Worm (Caenorhabditis elegans): ENCODE measurements around the gene C33H5.16.

C33H5.16 gene

DNA sequence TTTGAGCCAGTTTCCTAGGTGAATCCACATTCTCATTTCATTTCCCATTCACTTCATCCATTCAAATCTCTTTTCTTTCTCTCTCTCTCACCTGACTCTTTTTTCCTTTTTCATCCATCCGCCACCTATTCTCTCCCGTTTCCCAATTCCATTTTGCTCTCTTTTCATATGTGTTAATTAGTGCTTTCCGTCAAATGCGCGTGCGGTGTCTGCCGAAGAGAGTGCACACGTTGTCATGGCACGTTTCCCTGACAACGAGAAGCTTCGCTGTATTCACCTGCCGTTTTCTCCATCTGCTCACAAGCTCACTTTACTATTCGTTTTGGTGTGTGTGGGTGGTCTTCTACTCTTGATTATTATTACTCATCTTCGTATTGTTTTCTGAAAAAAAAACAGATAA is 36.8 kb upstream of the C33H5.16 start:
- TF ChIP-seq aha-1 (tag) (peak; percentile 27), tag-97 (GFP tag; IDR thresholded peaks at IDR 0.05) (no peak), daf-19 (GFP tag; conservative IDR thresholded peaks at IDR 0.05) (0 out of 2 replicates have a peak, but pooled peaks have one; percentile 14)

DNA sequence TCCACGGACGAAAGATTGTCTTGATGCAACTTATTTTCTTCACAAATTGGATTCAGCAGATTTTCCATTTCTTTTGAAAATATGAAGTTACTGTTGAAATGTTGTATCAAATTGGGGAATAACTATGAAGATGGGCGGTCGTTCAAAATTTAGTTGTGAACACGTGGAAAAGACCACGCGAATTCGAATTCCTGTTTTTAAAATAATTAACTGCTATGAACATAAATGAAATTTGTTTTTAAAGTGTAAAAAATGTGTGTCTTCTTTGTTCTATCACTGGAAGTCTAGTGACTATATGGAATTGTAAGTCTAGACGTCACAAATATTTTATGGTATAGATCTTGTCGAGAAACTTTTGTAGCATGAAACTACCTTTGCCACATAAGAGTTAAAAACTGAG is 35.3 kb upstream of the C33H5.16 start, which contains the start of gene C06A6.7:
Gene C06A6.7 (minus strand): TSS at position 101 of the 400 bp plus-strand sequence.
- TF ChIP-seq ZK546.5 (tag; optimal IDR thresholded peaks at IDR 0.05) (no peak), zip-11 (GFP tag; IDR thresholded peaks at IDR 0.05) (no peak), jun-1 (tag; optimal IDR thresholded peaks at IDR 0.05) (no peak), nhr-42 (GFP tag; IDR thresholded peaks at IDR 0.05) (no peak), pha-4 (GFP tag; IDR thresholded peaks at IDR 0.05) (no peak), pha-4 (tag; optimal IDR thresholded peaks at IDR 0.05) (no peak), mdt-29 (GFP tag; IDR thresholded peaks at IDR 0.05) (no peak), tra-1 (GFP tag; IDR thresholded peaks at IDR 0.05) (no peak)

DNA sequence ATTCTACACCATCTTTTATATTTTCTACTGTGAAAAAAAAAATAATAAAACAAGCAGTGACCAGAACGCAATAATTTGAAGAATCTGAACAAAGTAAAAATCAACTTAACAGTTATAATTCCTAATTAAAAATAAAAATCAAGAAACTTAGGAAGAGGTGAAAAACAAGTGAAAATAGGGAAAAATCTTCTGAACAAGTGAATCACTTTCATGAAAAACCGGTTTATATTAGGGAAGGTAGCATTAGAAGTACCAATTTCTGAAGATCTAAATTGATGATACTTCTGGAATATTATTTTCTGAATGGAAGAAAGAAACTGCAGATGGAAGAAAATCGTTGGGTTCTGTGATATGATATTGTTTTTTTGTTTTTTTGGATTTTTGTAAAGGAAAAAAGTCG is 33.3 kb upstream of the C33H5.16 start:
- TF ChIP-seq ceh-62 (tag; optimal IDR thresholded peaks at IDR 0.05) (no peak), fos-1 (tag; optimal IDR thresholded peaks at IDR 0.05) (no peak), T26A8.4 (GFP tag; IDR thresholded peaks at IDR 0.05) (no peak), egl-27 (tag; optimal IDR thresholded peaks at IDR 0.05) (no peak), Y5F2A.4 (GFP tag; optimal IDR thresholded peaks at IDR 0.05) (no peak), zag-1 (tag; optimal IDR thresholded peaks at IDR 0.05) (no peak)

DNA sequence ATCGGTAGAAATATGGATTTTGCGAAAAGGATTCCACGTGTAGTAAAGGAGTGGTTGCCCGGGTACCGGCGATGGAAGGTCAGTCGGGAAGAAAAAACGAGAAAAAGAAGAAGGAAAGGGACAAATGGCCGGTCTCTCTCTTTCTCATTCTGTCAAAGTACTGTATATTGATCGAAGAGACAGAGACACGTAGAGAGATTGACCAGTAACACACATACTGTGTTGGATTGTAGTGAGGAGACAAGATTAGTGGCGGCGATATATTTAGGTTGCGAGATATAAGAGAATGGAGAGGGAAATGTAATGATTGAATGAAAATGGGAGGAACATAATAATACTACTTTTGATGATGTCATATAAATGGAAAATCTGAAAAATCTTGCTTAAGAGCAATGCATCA is 32.9 kb upstream of the C33H5.16 start:
- TF ChIP-seq mdl-1 (tag; optimal IDR thresholded peaks at IDR 0.05) (peak in 1 of 2 experiments; percentile 0), nhr-28 (tag; optimal IDR thresholded peaks at IDR 0.05) (peak; percentile 83), nhr-25 (tag; optimal IDR thresholded peaks at IDR 0.05; ENCODE audit: borderline replicate concordance, insufficient read depth) (peak; percentile 47), zip-11 (GFP tag; IDR thresholded peaks at IDR 0.05) (no peak), mxl-3 (GFP tag; optimal IDR thresholded peaks at IDR 0.05) (peak; percentile 33), lsy-2 (tag; optimal IDR thresholded peaks at IDR 0.05) (peak in 1 of 2 experiments; percentile 18), dpl-1 (GFP tag; optimal IDR thresholded peaks at IDR 0.05) (no peak)

DNA sequence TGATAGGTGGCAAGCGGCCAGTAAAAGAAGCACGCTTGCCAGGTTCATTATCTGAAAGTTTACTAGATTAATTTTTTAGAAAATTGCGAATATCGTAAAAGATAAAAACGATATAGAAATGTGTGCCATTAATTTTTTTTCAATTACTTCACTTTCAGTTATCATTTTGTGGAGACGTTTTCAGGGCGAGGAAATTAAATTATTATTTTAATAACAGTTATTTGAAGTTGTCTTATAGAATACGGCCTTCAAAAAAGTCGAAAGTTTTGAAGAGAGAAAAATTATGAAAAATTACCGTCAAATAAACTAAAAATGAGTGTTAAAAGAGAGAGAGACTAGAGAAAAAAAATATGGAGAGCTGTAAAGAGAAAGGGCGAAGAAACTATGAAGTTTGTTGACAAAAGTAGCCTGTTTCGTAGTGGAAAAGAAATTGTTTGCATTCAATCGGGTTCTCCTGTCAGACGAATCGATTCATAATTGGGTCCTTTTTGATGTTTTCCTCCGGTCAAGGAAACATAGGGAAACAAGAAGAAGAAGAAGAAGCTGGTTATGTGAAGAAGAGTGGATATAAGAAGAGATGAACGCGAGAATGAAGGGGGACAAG is 31.6 kb upstream of the C33H5.16 start, which contains the start of gene erp-44.2:
Gene erp-44.2 (minus strand): TSS at position 51 of the 604 bp plus-strand sequence.
- TF ChIP-seq aha-1 (tag) (peak; percentile 34), pqm-1 (tag; optimal IDR thresholded peaks at IDR 0.05) (no peak), mxl-3 (GFP tag; optimal IDR thresholded peaks at IDR 0.05) (no peak), hif-1 (tag; optimal IDR thresholded peaks at IDR 0.05) (no peak)

DNA sequence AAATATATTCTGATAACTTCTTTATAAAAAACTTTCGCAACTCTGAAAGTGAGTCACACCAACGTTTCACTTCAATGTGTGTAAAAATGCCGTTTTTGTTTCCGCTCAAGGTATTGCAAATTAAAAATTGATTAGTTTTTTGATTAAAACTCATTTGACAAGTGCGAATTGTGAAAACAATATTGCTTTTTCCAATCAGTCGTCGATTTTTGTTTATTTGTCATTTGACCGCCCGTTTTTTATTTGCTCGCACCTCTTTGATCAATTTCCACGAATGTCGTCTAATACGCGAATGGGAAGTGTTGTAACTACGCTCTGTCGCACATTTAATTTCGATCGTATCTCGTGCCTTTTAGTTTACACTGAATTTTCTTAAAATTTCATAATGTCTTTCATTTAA is 27.0 kb upstream of the C33H5.16 start, which contains the start of gene mvb-12:
Gene mvb-12 (plus strand): TSS at position 375 of the 400 bp plus-strand sequence.
- TF ChIP-seq zip-11 (GFP tag; IDR thresholded peaks at IDR 0.05) = no peak
- TF ChIP-seq hlh-30 (tag; optimal IDR thresholded peaks at IDR 0.05; ENCODE audit: insufficient read depth) = peak; percentile 68
- no peak for TF ChIP-seq ceh-20 (GFP tag; IDR thresholded peaks at IDR 0.05)
- no peak for TF ChIP-seq tag-97 (GFP tag; IDR thresholded peaks at IDR 0.05)
- no peak for TF ChIP-seq T20F7.1 (GFP tag; optimal IDR thresholded peaks at IDR 0.05)
- peak; percentile 30 for TF ChIP-seq mes-2 (tag; optimal IDR thresholded peaks at IDR 0.05; ENCODE audit: poor library complexity, severe bottlenecking)
- TF ChIP-seq dpl-1 (GFP tag; optimal IDR thresholded peaks at IDR 0.05) = peak; percentile 4
- no peak for TF ChIP-seq snpc-1.2 (GFP tag; IDR thresholded peaks at IDR 0.05)
- TF ChIP-seq lin-38 (GFP tag; IDR thresholded peaks at IDR 0.05) = peak; percentile 39
- peak in 1 of 2 experiments; percentile 30 for TF ChIP-seq mdl-1 (tag; optimal IDR thresholded peaks at IDR 0.05)
- TF ChIP-seq nhr-76 (tag; optimal IDR thresholded peaks at IDR 0.05) = no peak
- 0 out of 2 replicates have a peak, but pooled peaks have one; percentile 10 for TF ChIP-seq dmd-6 (GFP tag; IDR thresholded peaks at IDR 0.05)
- no peak for TF ChIP-seq mxl-2 (GFP tag; conservative IDR thresholded peaks at IDR 0.05)
- no peak for TF ChIP-seq daf-12 (tag; optimal IDR thresholded peaks at IDR 0.05)
- TF ChIP-seq spr-1 (tag; optimal IDR thresholded peaks at IDR 0.05) = no peak
- peak; percentile 65 for TF ChIP-seq dve-1 (tag; optimal IDR thresholded peaks at IDR 0.05; ENCODE audit: insufficient read depth)
- TF ChIP-seq ceh-62 (tag; optimal IDR thresholded peaks at IDR 0.05) = no peak
- TF ChIP-seq aha-1 (tag) = peak; percentile 61
- TF ChIP-seq zag-1 (tag; optimal IDR thresholded peaks at IDR 0.05) = no peak
- no peak for TF ChIP-seq ztf-11 (tag; optimal IDR thresholded peaks at IDR 0.05)
- no peak for TF ChIP-seq ztf-7 (tag; optimal IDR thresholded peaks at IDR 0.05)
- no peak for TF ChIP-seq gei-8 (GFP tag; optimal IDR thresholded peaks at IDR 0.05)
- TF ChIP-seq nhr-111 (GFP tag; optimal IDR thresholded peaks at IDR 0.05) = no peak
